Fruit fly (Drosophila melanogaster): ENCODE data around the gene CG4789.

The CG4789 gene

dm6 chrX:16751579-16752156 lies 49.1 kb upstream of the CG4789 start, which contains the start of gene goe (continued):
- TF ChIP-seq CG11504 (tag; optimal IDR thresholded peaks at IDR 0.05), result peak; percentile 61
- TF ChIP-seq CG6254 (GFP tag; optimal IDR thresholded peaks at IDR 0.05), result no peak
- peak; percentile 60 for TF ChIP-seq klu (GFP tag; IDR thresholded peaks at IDR 0.05)
- TF ChIP-seq vfl (GFP tag; optimal IDR thresholded peaks at IDR 0.05), result peak; percentile 87
- peak; percentile 93 for TF ChIP-seq CG13287 (GFP tag; IDR thresholded peaks at IDR 0.05; ENCODE audit: partially characterized antibody)
- TF ChIP-seq pan (optimal IDR thresholded peaks at IDR 0.05), result no peak
- TF ChIP-seq pan (GFP tag; optimal IDR thresholded peaks at IDR 0.05 in 1 of 2, IDR thresholded peaks at IDR 0.05 in 1 of 2), result peak in 1 of 2 experiments; percentile 79
- TF ChIP-seq CG9876 (GFP tag; optimal IDR thresholded peaks at IDR 0.05), result peak; percentile 95
- peak; percentile 89 for TF ChIP-seq vvl (GFP tag; IDR thresholded peaks at IDR 0.05)
- peak; percentile 68 for TF ChIP-seq CG10462 (GFP tag; optimal IDR thresholded peaks at IDR 0.05)
- TF ChIP-seq psq (GFP tag; optimal IDR thresholded peaks at IDR 0.05), result peak; percentile 52
- no peak for TF ChIP-seq CG8478 (optimal IDR thresholded peaks at IDR 0.05)
- TF ChIP-seq bowl (GFP tag; IDR thresholded peaks at IDR 0.05), result peak; percentile 62; the same call in 1 of the 2 replicates
- TF ChIP-seq CG18262 (tag; optimal IDR thresholded peaks at IDR 0.05), result peak; percentile 31
- peak; percentile 76 for TF ChIP-seq CG6765 (GFP tag; optimal IDR thresholded peaks at IDR 0.05)
- TF ChIP-seq unpg (GFP tag; optimal IDR thresholded peaks at IDR 0.05), result peak; percentile 78
- peak; percentile 62 for TF ChIP-seq CG15011 (GFP tag; optimal IDR thresholded peaks at IDR 0.05)
- TF ChIP-seq Atf-2 (GFP tag; optimal IDR thresholded peaks at IDR 0.05), result peak; percentile 76
- TF ChIP-seq CG3163 (GFP tag; optimal IDR thresholded peaks at IDR 0.05), result peak; percentile 75
- TF ChIP-seq slbo (GFP tag; IDR thresholded peaks at IDR 0.05), result peak; percentile 91
- no peak for TF ChIP-seq yki (optimal IDR thresholded peaks at IDR 0.05)
- TF ChIP-seq ewg (GFP tag; optimal IDR thresholded peaks at IDR 0.05), result peak; percentile 73
- peak; percentile 82 for TF ChIP-seq CG17328 (GFP tag; IDR thresholded peaks at IDR 0.05)
- peak; percentile 76 for TF ChIP-seq Aef1 (GFP tag; IDR thresholded peaks at IDR 0.05)
- TF ChIP-seq CG10321 (GFP tag; IDR thresholded peaks at IDR 0.05), result peak; percentile 55
- no peak for TF ChIP-seq CG6654 (GFP tag; optimal IDR thresholded peaks at IDR 0.05)
- no peak for TF ChIP-seq abd-A (tag; optimal IDR thresholded peaks at IDR 0.05)
- no peak for TF ChIP-seq Tbp (GFP tag; optimal IDR thresholded peaks at IDR 0.05)
- peak; percentile 84 for TF ChIP-seq CG9817 (tag; optimal IDR thresholded peaks at IDR 0.05)
- TF ChIP-seq CG11696 (GFP tag; IDR thresholded peaks at IDR 0.05), result no peak
- peak; percentile 43 for TF ChIP-seq CG31365 (tag; optimal IDR thresholded peaks at IDR 0.05)
- peak; percentile 42 for TF ChIP-seq ab (GFP tag; optimal IDR thresholded peaks at IDR 0.05)
- TF ChIP-seq sqz (GFP tag; optimal IDR thresholded peaks at IDR 0.05), result no peak
- peak; percentile 92 for TF ChIP-seq CG9932 (GFP tag; IDR thresholded peaks at IDR 0.05)
- TF ChIP-seq fru (optimal IDR thresholded peaks at IDR 0.05), result no peak
- peak; percentile 72 for TF ChIP-seq sima (GFP tag; optimal IDR thresholded peaks at IDR 0.05)
- peak; percentile 76 for TF ChIP-seq CG2875 (GFP tag; optimal IDR thresholded peaks at IDR 0.05)
- peak; percentile 82 for TF ChIP-seq CG1603 (tag; optimal IDR thresholded peaks at IDR 0.05)
- peak; percentile 95 for TF ChIP-seq Myb (GFP tag; optimal IDR thresholded peaks at IDR 0.05)
- TF ChIP-seq zf30C (GFP tag; optimal IDR thresholded peaks at IDR 0.05), result no peak
- peak; percentile 86 for TF ChIP-seq Dip3 (GFP tag; optimal IDR thresholded peaks at IDR 0.05)
- TF ChIP-seq pita (GFP tag; optimal IDR thresholded peaks at IDR 0.05), result peak; percentile 95
- peak; percentile 87 for TF ChIP-seq dm (GFP tag; optimal IDR thresholded peaks at IDR 0.05)
- TF ChIP-seq prd (optimal IDR thresholded peaks at IDR 0.05), result no peak
- TF ChIP-seq prd (GFP tag; IDR thresholded peaks at IDR 0.05), result peak; percentile 73
- peak; percentile 61 for TF ChIP-seq CG10959 (GFP tag; IDR thresholded peaks at IDR 0.05)
- TF ChIP-seq CG4360 (GFP tag; IDR thresholded peaks at IDR 0.05), result peak; percentile 74
- peak; percentile 52; the same call in 1 of the 2 replicates for TF ChIP-seq CG32767 (GFP tag; IDR thresholded peaks at IDR 0.05)
- peak; percentile 64 for TF ChIP-seq scrt (GFP tag; optimal IDR thresholded peaks at IDR 0.05)
- peak; percentile 86 for TF ChIP-seq Dll (GFP tag; IDR thresholded peaks at IDR 0.05; ENCODE audit: partially characterized antibody)
- peak; percentile 75 for TF ChIP-seq CG9215 (GFP tag; IDR thresholded peaks at IDR 0.05)
- peak; percentile 76 for TF ChIP-seq row (GFP tag; IDR thresholded peaks at IDR 0.05)
- TF ChIP-seq CG4404 (GFP tag; IDR thresholded peaks at IDR 0.05), result peak; percentile 20; the same call in 1 of the 2 replicates

Measured in whole organism, embryonic.